Worm (Caenorhabditis elegans): ENCODE data around the gene pld-1.

pld-1 gene

DNA sequence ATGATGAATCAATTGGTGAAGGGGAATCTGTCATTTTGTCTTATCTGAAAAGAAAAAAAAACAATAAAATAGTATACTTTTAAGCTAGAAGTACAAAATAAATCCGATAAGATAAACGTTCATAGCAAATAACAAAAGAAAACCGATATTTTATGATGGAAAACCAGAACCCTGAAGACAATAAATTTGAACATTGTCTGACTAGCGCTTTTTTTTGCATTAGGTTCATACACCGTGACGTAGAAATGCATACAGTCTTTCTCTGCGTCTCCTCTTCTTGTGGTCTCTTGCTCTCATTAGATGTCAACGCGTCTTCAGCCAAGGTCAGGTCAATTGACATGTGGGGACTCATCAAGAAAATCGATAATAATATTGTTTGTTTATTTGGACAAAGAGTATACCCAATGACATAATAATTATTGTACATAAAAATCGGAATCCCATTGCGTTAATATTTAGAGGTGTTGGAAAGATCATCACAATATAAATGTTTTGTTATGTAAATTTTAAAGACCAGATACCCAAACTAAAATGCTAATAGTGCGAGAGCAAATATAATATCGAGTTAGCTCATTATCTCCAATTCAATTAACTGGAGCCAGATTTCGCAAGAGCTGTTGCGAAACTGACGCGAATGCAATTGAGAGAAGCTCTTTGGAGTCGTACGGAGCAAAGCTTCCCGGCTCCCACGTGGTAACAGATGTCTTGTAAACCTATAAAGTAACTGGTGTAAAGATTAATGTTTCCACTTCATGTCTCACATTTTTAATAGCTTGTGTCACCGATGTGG, 10.2 kb downstream of the pld-1 start, which contains the start of gene dsh-2 (continued):
- TF ChIP-seq nhr-47 (tag; optimal IDR thresholded peaks at IDR 0.05) (peak; percentile 48), nhr-90 (tag; optimal IDR thresholded peaks at IDR 0.05; ENCODE audit: poor library complexity) (peak; percentile 63), elt-2 (tag; optimal IDR thresholded peaks at IDR 0.05) (peak; percentile 84), unc-62 (GFP tag; optimal IDR thresholded peaks at IDR 0.05) (no peak), tbx-2 (tag; optimal IDR thresholded peaks at IDR 0.05) (peak; percentile 43), fkh-8 (tag; optimal IDR thresholded peaks at IDR 0.05) (no peak), ces-1 (GFP tag; optimal IDR thresholded peaks at IDR 0.05) (no peak), mep-1 (tag; optimal IDR thresholded peaks at IDR 0.05) (peak; percentile 91), aha-1 (tag; optimal IDR thresholded peaks at IDR 0.05) (no peak), C16A3.4 (tag; optimal IDR thresholded peaks at IDR 0.05) (peak; percentile 52), nhr-76 (tag; optimal IDR thresholded peaks at IDR 0.05) (no peak), zip-4 (GFP tag; optimal IDR thresholded peaks at IDR 0.05) (no peak), nhr-77 (tag; optimal IDR thresholded peaks at IDR 0.05) (peak; percentile 32), grh-1 (GFP tag; IDR thresholded peaks at IDR 0.05) (peak; percentile 35; the same call in 1 of the 2 replicates), C04F5.9 (tag; optimal IDR thresholded peaks at IDR 0.05) (no peak), nhr-19 (GFP tag; conservative IDR thresholded peaks at IDR 0.05) (peak; percentile 30), nhr-12 (tag; optimal IDR thresholded peaks at IDR 0.05) (no peak), nhr-237 (tag; optimal IDR thresholded peaks at IDR 0.05) (no peak), pqm-1 (tag; optimal IDR thresholded peaks at IDR 0.05) (no peak), swsn-7 (tag; optimal IDR thresholded peaks at IDR 0.05) (peak; percentile 40), blmp-1 (tag; optimal IDR thresholded peaks at IDR 0.05) (peak; percentile 69), ets-5 (GFP tag; IDR thresholded peaks at IDR 0.05) (no peak), unc-98 (GFP tag; IDR thresholded peaks at IDR 0.05) (no peak), efl-3 (GFP tag; optimal IDR thresholded peaks at IDR 0.05) (no peak), lsy-2 (tag; optimal IDR thresholded peaks at IDR 0.05) (peak; percentile 72 to 76), lin-35 (GFP tag; optimal IDR thresholded peaks at IDR 0.05) (peak; percentile 68 to 92), mab-9 (GFP tag; IDR thresholded peaks at IDR 0.05) (no peak), lin-39 (tag; optimal IDR thresholded peaks at IDR 0.05) (no peak), pax-3 (tag; optimal IDR thresholded peaks at IDR 0.05) (no peak), lin-15B (tag; optimal IDR thresholded peaks at IDR 0.05) (peak; percentile 13), snu-23 (GFP tag; optimal IDR thresholded peaks at IDR 0.05) (peak; percentile 74), skn-1 (tag; optimal IDR thresholded peaks at IDR 0.05) (peak; percentile 9), hlh-4 (tag; optimal IDR thresholded peaks at IDR 0.05) (no peak), nhr-85 (tag) (peak; percentile 91), dpl-1 (GFP tag; optimal IDR thresholded peaks at IDR 0.05) (peak; percentile 69 to 83 (median 81)), ceh-63 (GFP tag; optimal IDR thresholded peaks at IDR 0.05) (no peak), elt-3 (tag; optimal IDR thresholded peaks at IDR 0.05) (peak in 3 of 6 experiments; percentile 36 to 51 (median 41)), hpl-2 (GFP tag; optimal IDR thresholded peaks at IDR 0.05) (no peak), nhr-84 (tag; optimal IDR thresholded peaks at IDR 0.05) (no peak), mdl-1 (tag; optimal IDR thresholded peaks at IDR 0.05) (peak in 1 of 2 experiments; percentile 62), zag-1 (tag; optimal IDR thresholded peaks at IDR 0.05) (no peak), lin-14 (GFP tag; optimal IDR thresholded peaks at IDR 0.05) (peak; percentile 64), tlp-1 (tag; optimal IDR thresholded peaks at IDR 0.05) (no peak), F16B12.6 (tag; optimal IDR thresholded peaks at IDR 0.05) (peak; percentile 83), dsc-1 (tag; optimal IDR thresholded peaks at IDR 0.05) (no peak), fos-1 (tag; optimal IDR thresholded peaks at IDR 0.05) (no peak), mef-2 (tag; optimal IDR thresholded peaks at IDR 0.05) (no peak), ceh-82 (tag; optimal IDR thresholded peaks at IDR 0.05) (peak in 1 of 3 experiments; percentile 15), lir-3 (tag; optimal IDR thresholded peaks at IDR 0.05; ENCODE audit: poor library complexity) (peak; percentile 17), snpc-4 (tag; optimal IDR thresholded peaks at IDR 0.05) (no peak), ceh-90 (tag; optimal IDR thresholded peaks at IDR 0.05) (peak; percentile 10), jun-1 (tag; optimal IDR thresholded peaks at IDR 0.05) (no peak)
